Fruit fly (Drosophila melanogaster) whole organism, embryonic: ENCODE data around the gene CG15446.

ENCODE experiments used
- Abd-B ChIP-seq: fragments of 200-800 bp; sonication (Bioruptor generic); optimal IDR thresholded peaks from 2 replicates; lab custom pipeline; 2018; ENCODE audit warnings: missing biosample characterization, mild to moderate bottlenecking, missing genetic modification characterization, moderate library complexity
- Aef1 ChIP-seq: fragments of 200-800 bp; sonication (Bioruptor generic); IDR thresholded peaks from 3 replicates; pipeline ENCODE4 v1.3.6; 2022; ENCODE audit warnings: missing biosample characterization, missing genetic modification characterization
- C15 ChIP-seq: fragments of 200-800 bp; sonication (Bioruptor generic); IDR thresholded peaks from 3 replicates; pipeline ENCODE4 v1.3.6; 2022; ENCODE audit warnings: missing biosample characterization, missing genetic modification characterization
- CG11085 ChIP-seq: fragments of 200-800 bp; sonication (Bioruptor generic); IDR thresholded peaks from 2 replicates; pipeline ENCODE4 v1.3.6; 2022; ENCODE audit warnings: missing biosample characterization, missing genetic modification characterization
- CG14441 ChIP-seq: fragments of 200-800 bp; sonication (Bioruptor generic); IDR thresholded peaks from 2 replicates; pipeline ENCODE4 v1.3.6; 2022; ENCODE audit warnings: missing biosample characterization, missing genetic modification characterization
- CG14860 ChIP-seq: fragments of 200-800 bp; sonication (Bioruptor generic); IDR thresholded peaks from 3 replicates; pipeline ENCODE4 v1.3.6; 2022; ENCODE audit warnings: missing biosample characterization, missing genetic modification characterization; ENCODE audit not compliant: partially characterized antibody
- CG15073 ChIP-seq: fragments of 200-800 bp; sonication (Bioruptor generic); optimal IDR thresholded peaks from 2 replicates; lab custom pipeline; 2016; ENCODE audit warnings: missing biosample characterization, missing genetic modification characterization
- CG1529 ChIP-seq: fragments of 200-800 bp; sonication (Bioruptor generic); optimal IDR thresholded peaks from 3 replicates; lab custom pipeline; 2018; ENCODE audit warnings: missing biosample characterization, missing genetic modification characterization
- CG1603 ChIP-seq: fragments of 200-800 bp; sonication (Bioruptor generic); optimal IDR thresholded peaks from 2 replicates; lab custom pipeline; 2019; ENCODE audit warnings: missing biosample characterization, mild to moderate bottlenecking, missing genetic modification characterization, moderate library complexity
- CG17359 ChIP-seq: fragments of 200-800 bp; sonication (Bioruptor generic); optimal IDR thresholded peaks from 3 replicates; lab custom pipeline; 2018; ENCODE audit warnings: missing biosample characterization, mild to moderate bottlenecking, missing genetic modification characterization, moderate library complexity
- CG17829 ChIP-seq: fragments of 200-800 bp; optimal IDR thresholded peaks from 2 replicates; lab custom pipeline; 2019; ENCODE audit warnings: missing biosample characterization, mild to moderate bottlenecking, missing genetic modification characterization, moderate library complexity
- CG1792 ChIP-seq: fragments of 200-800 bp; sonication (Bioruptor generic); optimal IDR thresholded peaks from 2 replicates; lab custom pipeline; 2016; ENCODE audit warnings: missing biosample characterization, missing genetic modification characterization
- CG2116 ChIP-seq: fragments of 200-800 bp; sonication (Bioruptor generic); optimal IDR thresholded peaks from 3 replicates; lab custom pipeline; 2018; ENCODE audit warnings: missing biosample characterization, mild to moderate bottlenecking, missing genetic modification characterization
- CG2199 ChIP-seq: fragments of 200-800 bp; sonication (Bioruptor generic); IDR thresholded peaks from 3 replicates; pipeline ENCODE4 v1.3.6; 2022; ENCODE audit warnings: missing biosample characterization, missing genetic modification characterization
- CG31224 ChIP-seq: fragments of 200-800 bp; sonication (Bioruptor generic); IDR thresholded peaks from 2 replicates; pipeline ENCODE4 v1.3.6; 2022; ENCODE audit warnings: missing biosample characterization, missing genetic modification characterization
- CG3281 ChIP-seq: fragments of 200-800 bp; sonication (Bioruptor generic); optimal IDR thresholded peaks from 3 replicates; lab custom pipeline; 2017; ENCODE audit warnings: missing biosample characterization, mild to moderate bottlenecking, missing genetic modification characterization
- CG33213 ChIP-seq: fragments of 200-800 bp; sonication (Bioruptor generic); optimal IDR thresholded peaks from 3 replicates; lab custom pipeline; 2016; ENCODE audit warnings: missing biosample characterization, missing genetic modification characterization
- CG42726 ChIP-seq: fragments of 200-800 bp; sonication (Bioruptor generic); IDR thresholded peaks from 2 replicates; pipeline ENCODE4 v1.3.6; 2022; ENCODE audit warnings: missing biosample characterization, missing genetic modification characterization; ENCODE audit not compliant: partially characterized antibody
- CG6254 ChIP-seq: fragments of 200-800 bp; sonication (Bioruptor generic); optimal IDR thresholded peaks from 3 replicates; lab custom pipeline; 2017; ENCODE audit warnings: mild to moderate bottlenecking, missing biosample characterization, missing genetic modification reagents, missing genetic modification characterization
- CG6689 ChIP-seq: fragments of 200-800 bp; sonication (Bioruptor generic); IDR thresholded peaks from 2 replicates; pipeline ENCODE4 v1.3.6; 2022; ENCODE audit warnings: missing biosample characterization, missing genetic modification characterization
- CG6765 ChIP-seq: fragments of 200-800 bp; sonication (Bioruptor generic); optimal IDR thresholded peaks from 3 replicates; lab custom pipeline; 2017; ENCODE audit warnings: missing biosample characterization, mild to moderate bottlenecking, missing genetic modification characterization
- CG7928 ChIP-seq: fragments of 200-800 bp; sonication (Bioruptor generic); optimal IDR thresholded peaks from 2 replicates; lab custom pipeline; 2017; ENCODE audit warnings: missing biosample characterization, mild to moderate bottlenecking, missing genetic modification characterization
- CG7987 ChIP-seq: fragments of 200-800 bp; sonication (Bioruptor generic); optimal IDR thresholded peaks from 2 replicates; lab custom pipeline; 2018; ENCODE audit warnings: missing biosample characterization, mild to moderate bottlenecking, missing genetic modification characterization, moderate library complexity
- CG9727 ChIP-seq: fragments of 200-800 bp; sonication (Bioruptor generic); optimal IDR thresholded peaks from 3 replicates; lab custom pipeline; 2017; ENCODE audit warnings: missing biosample characterization, mild to moderate bottlenecking, missing genetic modification characterization
- CG9876 ChIP-seq: fragments of 200-800 bp; sonication (Bioruptor generic); optimal IDR thresholded peaks from 2 replicates; lab custom pipeline; 2016; ENCODE audit warnings: missing biosample characterization, missing genetic modification characterization
- Dad ChIP-seq: fragments of 200-800 bp; sonication (Bioruptor generic); optimal IDR thresholded peaks from 3 replicates; lab custom pipeline; 2016; ENCODE audit warnings: missing biosample characterization, missing genetic modification characterization
- Dbx ChIP-seq: fragments of 200-800 bp; sonication (Bioruptor generic); IDR thresholded peaks from 3 replicates; pipeline ENCODE4 v1.3.6; 2022; ENCODE audit warnings: missing biosample characterization, missing genetic modification characterization
- Dip3 ChIP-seq: fragments of 200-800 bp; sonication (Bioruptor generic); optimal IDR thresholded peaks from 3 replicates; lab custom pipeline; 2016; ENCODE audit warnings: missing biosample characterization, missing genetic modification characterization
- Drgx ChIP-seq: fragments of 200-800 bp; sonication (Bioruptor generic); IDR thresholded peaks from 2 replicates; pipeline ENCODE4 v1.3.6; 2022; ENCODE audit warnings: missing biosample characterization, missing genetic modification characterization
- HmgD ChIP-seq: fragments of 200-800 bp; sonication (Bioruptor generic); optimal IDR thresholded peaks from 3 replicates; lab custom pipeline; 2016; ENCODE audit warnings: missing biosample characterization, missing genetic modification characterization
- NC2β ChIP-seq: fragments of 200-800 bp; sonication (Bioruptor generic); optimal IDR thresholded peaks from 2 replicates; lab custom pipeline; 2016; ENCODE audit warnings: missing biosample characterization, missing genetic modification characterization
- Nf-YC ChIP-seq: fragments of 200-800 bp; optimal IDR thresholded peaks from 3 replicates; lab custom pipeline; 2019; ENCODE audit warnings: missing biosample characterization, mild to moderate bottlenecking, missing genetic modification characterization, moderate library complexity
- Sox100B ChIP-seq: fragments of 200-800 bp; sonication (Bioruptor generic); optimal IDR thresholded peaks from 3 replicates; lab custom pipeline; 2018; ENCODE audit warnings: missing biosample characterization, mild to moderate bottlenecking, missing genetic modification characterization
- Usf ChIP-seq: fragments of 200-800 bp; sonication (Bioruptor generic); optimal IDR thresholded peaks from 2 replicates; lab custom pipeline; 2017; ENCODE audit warnings: missing genotype, missing biosample characterization, missing genetic modification characterization
- amos ChIP-seq: fragments of 200-800 bp; sonication (Bioruptor generic); IDR thresholded peaks from 2 replicates; pipeline ENCODE4 v1.3.6; 2022; ENCODE audit warnings: missing biosample characterization, missing genetic modification characterization; ENCODE audit not compliant: partially characterized antibody
- ara ChIP-seq: fragments of 200-800 bp; sonication (Bioruptor generic); IDR thresholded peaks from 2 replicates; pipeline ENCODE4 v1.3.6; 2022; ENCODE audit warnings: missing biosample characterization, missing genetic modification characterization
- bowl ChIP-seq: fragments of 200-800 bp; sonication (Bioruptor generic); IDR thresholded peaks from 2 replicates; pipeline ENCODE4 v1.3.6; 2022; ENCODE audit warnings: missing biosample characterization, missing genetic modification characterization
- caup ChIP-seq: fragments of 200-800 bp; sonication (Bioruptor generic); optimal IDR thresholded peaks from 3 replicates; lab custom pipeline; 2017; ENCODE audit warnings: missing biosample characterization, mild to moderate bottlenecking, missing genetic modification characterization, moderate library complexity; ENCODE audit not compliant: severe bottlenecking
- chm ChIP-seq: fragments of 200-800 bp; sonication (Bioruptor generic); IDR thresholded peaks from 2 replicates; pipeline ENCODE4 v1.3.6; 2022; ENCODE audit warnings: missing biosample characterization, missing genetic modification characterization
- dysf ChIP-seq: fragments of 200-800 bp; sonication (Bioruptor generic); IDR thresholded peaks from 3 replicates; pipeline ENCODE4 v1.3.6; 2022; ENCODE audit warnings: missing biosample characterization, missing genetic modification characterization
- eyg ChIP-seq: fragments of 200-800 bp; sonication (Bioruptor generic); optimal IDR thresholded peaks from 3 replicates; lab custom pipeline; 2016; ENCODE audit warnings: missing biosample characterization, missing genetic modification characterization
- fru ChIP-seq: fragments of >200 bp; optimal IDR thresholded peaks from 2 replicates; lab custom pipeline; 2017
- gem ChIP-seq: fragments of 200-800 bp; sonication (Bioruptor generic); optimal IDR thresholded peaks from 2 replicates; lab custom pipeline; 2019; ENCODE audit warnings: missing biosample characterization, mild to moderate bottlenecking, missing genetic modification characterization, moderate library complexity
- jumu ChIP-seq: fragments of 200-800 bp; sonication (Bioruptor generic); optimal IDR thresholded peaks from 3 replicates; lab custom pipeline; 2016; ENCODE audit warnings: missing biosample characterization, missing genetic modification characterization
- nerfin-2 ChIP-seq: fragments of 200-800 bp; sonication (Bioruptor generic); IDR thresholded peaks from 2 replicates; pipeline ENCODE4 v1.3.6; 2022; ENCODE audit warnings: missing biosample characterization, missing genetic modification characterization; ENCODE audit not compliant: partially characterized antibody
- ranshi ChIP-seq: fragments of 200-800 bp; sonication (Bioruptor generic); IDR thresholded peaks from 2 replicates; pipeline ENCODE4 v1.3.6; 2022; ENCODE audit warnings: missing biosample characterization, missing genetic modification characterization
- run ChIP-seq: fragments of 200-800 bp; sonication (Bioruptor generic); optimal IDR thresholded peaks from 3 replicates; lab custom pipeline; 2018; ENCODE audit warnings: missing biosample characterization, mild to moderate bottlenecking, missing genetic modification characterization
- toy ChIP-seq: fragments of 200-800 bp; sonication (Bioruptor generic); IDR thresholded peaks from 2 replicates; pipeline ENCODE4 v1.3.6; 2022; ENCODE audit warnings: missing biosample characterization, missing genetic modification characterization
- usp ChIP-seq: fragments of >200 bp; optimal IDR thresholded peaks from 2 replicates; lab custom pipeline; 2017; ENCODE audit warnings: missing biosample characterization, missing genetic modification characterization
- wek ChIP-seq: fragments of 200-800 bp; sonication (Bioruptor generic); optimal IDR thresholded peaks from 3 replicates; lab custom pipeline; 2018; ENCODE audit warnings: missing biosample characterization, mild to moderate bottlenecking, missing genetic modification characterization, moderate library complexity
- yki ChIP-seq: fragments of >200 bp; optimal IDR thresholded peaks from 3 replicates; lab custom pipeline; 2018
- zfh2 ChIP-seq: fragments of 200-800 bp; sonication (Bioruptor generic); optimal IDR thresholded peaks from 2 replicates; lab custom pipeline; 2016; ENCODE audit warnings: missing biosample characterization, missing genetic modification characterization

Gene CG15446

dm6 chrX:21058991-21059390, 43.0 kb downstream of the CG15446 start (continued):
- TF ChIP-seq bowl (GFP tag; lab: Robert Waterston, UW) (peak; percentile 37; the same call in 1 of the 2 replicates), ranshi (GFP tag; lab: Robert Waterston, UW) (peak; percentile 84), CG33213 (peak; percentile 88), run (tag; lab: Kevin White, UChicago) (peak; percentile 91), HmgD (GFP tag; lab: Kevin White, UChicago) (peak; percentile 73), toy (no peak), jumu (GFP tag; lab: Kevin White, UChicago) (peak; percentile 91), ara (GFP tag; lab: Robert Waterston, UW) (peak; percentile 84), Aef1 (GFP tag; lab: Robert Waterston, UW) (peak; percentile 75), Drgx (GFP tag; lab: Robert Waterston, UW) (peak; percentile 63), CG1603 (tag; lab: Kevin White, UChicago) (peak; percentile 95), amos (GFP tag; lab: Robert Waterston, UW) (no peak), CG17829 (tag; lab: Kevin White, UChicago) (peak; percentile 86), CG6254 (GFP tag; lab: Kevin White, UChicago) (peak; percentile 83), Nf-YC (tag; lab: Kevin White, UChicago) (peak; percentile 58), CG6689 (GFP tag; lab: Robert Waterston, UW) (peak; percentile 82), fru (lab: Kevin White, UChicago) (no peak), CG1792 (GFP tag; lab: Kevin White, UChicago) (peak; percentile 78), CG9876 (GFP tag; lab: Kevin White, UChicago) (peak; percentile 86), chm (GFP tag; lab: Robert Waterston, UW) (peak; percentile 74; the same call in 1 of the 2 replicates), Usf (GFP tag; lab: Kevin White, UChicago) (peak; percentile 68), CG2116 (GFP tag; lab: Kevin White, UChicago) (peak; percentile 53), CG1529 (GFP tag; lab: Kevin White, UChicago) (peak; percentile 89), wek (GFP tag; lab: Kevin White, UChicago) (peak; percentile 86), CG14441 (GFP tag; lab: Robert Waterston, UW) (peak; percentile 80), CG2199 (GFP tag; lab: Robert Waterston, UW) (0 out of 3 replicates have a peak, but pooled peaks have one; percentile 43), zfh2 (GFP tag; lab: Kevin White, UChicago) (peak; percentile 82), CG11085 (GFP tag; lab: Robert Waterston, UW) (peak; percentile 31; the same call in 1 of the 2 replicates), eyg (GFP tag; lab: Kevin White, UChicago) (peak; percentile 91), CG9727 (peak; percentile 81), CG3281 (GFP tag; lab: Kevin White, UChicago) (peak; percentile 79), CG17359 (tag; lab: Kevin White, UChicago) (peak; percentile 93), dysf (peak; percentile 83), Dad (GFP tag; lab: Kevin White, UChicago) (peak; percentile 93), CG31224 (GFP tag; lab: Robert Waterston, UW) (peak; percentile 55), CG7987 (GFP tag; lab: Kevin White, UChicago) (peak; percentile 32), CG7928 (peak; percentile 52), Sox100B (GFP tag; lab: Kevin White, UChicago) (peak; percentile 86), CG15073 (GFP tag; lab: Kevin White, UChicago) (peak; percentile 61), yki (lab: Kevin White, UChicago) (no peak), nerfin-2 (no peak), CG42726 (no peak), Abd-B (GFP tag; lab: Kevin White, UChicago) (peak; percentile 88), gem (peak; percentile 95), usp (GFP tag; lab: Kevin White, UChicago) (no peak), caup (peak; percentile 77), CG14860 (GFP tag; lab: Robert Waterston, UW) (no peak), C15 (no peak), Dbx (GFP tag; lab: Robert Waterston, UW) (0 out of 3 replicates have a peak, but pooled peaks have one; percentile 42), NC2β (GFP tag; lab: Kevin White, UChicago) (peak; percentile 89), Dip3 (GFP tag; lab: Kevin White, UChicago) (peak; percentile 67), CG6765 (GFP tag; lab: Kevin White, UChicago) (peak; percentile 80)
